Worm (Caenorhabditis elegans) whole organism, late embryonic: Measurements from ENCODE around the gene T24A6.17.
"Not testable (repeated sequence)": the region's sequence is repeated elsewhere in the genome, so short reads cannot be mapped to it uniquely, and the experiment has no call there.

Experiments
- K09A11.1 ChIP-seq: sonication (generic microtip); optimal IDR thresholded peaks from 2 replicates; lab custom pipeline; 2017; ENCODE audit warnings: antibody characterized with exemption, mild to moderate bottlenecking, missing genetic modification characterization, missing compliant biosample characterization; ENCODE audit not compliant: insufficient read depth
- ceh-14 ChIP-seq: sonication (generic microtip); optimal IDR thresholded peaks from 2 replicates; lab custom pipeline; 2016; ENCODE audit warnings: missing genotype, missing genetic modification characterization, missing compliant biosample characterization
- ceh-18 ChIP-seq: sonication (generic microtip); optimal IDR thresholded peaks from 2 replicates; lab custom pipeline; 2016; ENCODE audit warnings: missing genetic modification characterization, missing compliant biosample characterization
- ceh-34 ChIP-seq: sonication (generic microtip); optimal IDR thresholded peaks from 2 replicates; lab custom pipeline; 2016; ENCODE audit warnings: mild to moderate bottlenecking, missing genetic modification characterization, missing compliant biosample characterization
- ceh-6 ChIP-seq: fragments of 200-800 bp; sonication (Bioruptor generic); optimal IDR thresholded peaks from 2 replicates; lab custom pipeline; 2018; ENCODE audit warnings: mild to moderate bottlenecking, missing genetic modification characterization, missing compliant biosample characterization
- dve-1 ChIP-seq: sonication (generic microtip); optimal IDR thresholded peaks from 2 replicates; lab custom pipeline; 2017; ENCODE audit warnings: antibody characterized with exemption, mild to moderate bottlenecking, missing genetic modification characterization, missing compliant biosample characterization
- elt-2 ChIP-seq: sonication (generic microtip); optimal IDR thresholded peaks from 2 replicates; lab custom pipeline; 2016; ENCODE audit warnings: missing genetic modification reagents, missing genetic modification characterization, missing compliant biosample characterization
- elt-4 ChIP-seq: sonication (generic microtip); optimal IDR thresholded peaks from 2 replicates; lab custom pipeline; 2016; ENCODE audit warnings: missing genetic modification characterization, missing compliant biosample characterization
- ets-4 ChIP-seq: sonication (generic microtip); optimal IDR thresholded peaks from 2 replicates; lab custom pipeline; 2016; ENCODE audit warnings: missing genetic modification characterization, missing compliant biosample characterization
- eyg-1 ChIP-seq: sonication (generic microtip); optimal IDR thresholded peaks from 2 replicates; lab custom pipeline; 2016; ENCODE audit warnings: missing genotype, missing genetic modification characterization, missing compliant biosample characterization
- fax-1 ChIP-seq: sonication (generic microtip); optimal IDR thresholded peaks from 2 replicates; lab custom pipeline; 2016; ENCODE audit warnings: missing genotype, missing genetic modification characterization, missing compliant biosample characterization
- hlh-15 ChIP-seq: sonication (generic microtip); optimal IDR thresholded peaks from 2 replicates; lab custom pipeline; 2016; ENCODE audit warnings: missing genetic modification characterization, missing compliant biosample characterization
- hlh-30 ChIP-seq: sonication (generic microtip); optimal IDR thresholded peaks from 2 replicates; lab custom pipeline; 2017; ENCODE audit warnings: antibody characterized with exemption, missing genetic modification characterization, missing compliant biosample characterization; ENCODE audit not compliant: insufficient read depth
- madf-2 ChIP-seq: sonication (generic microtip); optimal IDR thresholded peaks from 2 replicates; lab custom pipeline; 2017; ENCODE audit warnings: missing genetic modification characterization, missing compliant biosample characterization
- nfya-1 ChIP-seq: sonication (generic microtip); optimal IDR thresholded peaks from 2 replicates; lab custom pipeline; 2017; ENCODE audit warnings: missing genetic modification characterization, mild to moderate bottlenecking, missing compliant biosample characterization, antibody characterized with exemption, moderate library complexity
- nhr-11 ChIP-seq: fragments of 150-350 bp; optimal IDR thresholded peaks from 2 replicates; lab custom pipeline; 2014; ENCODE audit warnings: missing biosample characterization, missing genetic modification characterization
- npax-4 ChIP-seq: sonication (generic microtip); optimal IDR thresholded peaks from 2 replicates; lab custom pipeline; 2016; ENCODE audit warnings: missing genetic modification characterization, missing compliant biosample characterization
- odd-2 ChIP-seq: sonication (generic microtip); optimal IDR thresholded peaks from 2 replicates; lab custom pipeline; 2017; ENCODE audit warnings: antibody characterized with exemption, mild to moderate bottlenecking, missing genetic modification characterization, missing compliant biosample characterization
- pag-3 ChIP-seq: sonication (generic microtip); optimal IDR thresholded peaks from 2 replicates; lab custom pipeline; 2016; ENCODE audit warnings: missing compliant biosample characterization, missing genetic modification characterization, borderline replicate concordance
- pat-9 ChIP-seq: fragments of 200-800 bp; sonication (Bioruptor generic); optimal IDR thresholded peaks from 2 replicates; lab custom pipeline; 2018; ENCODE audit warnings: mild to moderate bottlenecking, missing genetic modification characterization, moderate library complexity, missing compliant biosample characterization
- pha-2 ChIP-seq: sonication (generic microtip); optimal IDR thresholded peaks from 2 replicates; lab custom pipeline; 2017; ENCODE audit warnings: mild to moderate bottlenecking, missing genetic modification characterization, missing compliant biosample characterization
- pqm-1 ChIP-seq: sonication (generic microtip); optimal IDR thresholded peaks from 2 replicates; lab custom pipeline; 2016; ENCODE audit warnings: missing genetic modification characterization, missing compliant biosample characterization
- ref-2 ChIP-seq: sonication (generic microtip); optimal IDR thresholded peaks from 2 replicates; lab custom pipeline; 2016; ENCODE audit warnings: missing genetic modification characterization, missing compliant biosample characterization
- sdc-2 ChIP-seq: sonication (generic microtip); optimal IDR thresholded peaks from 2 replicates; lab custom pipeline; 2016; ENCODE audit warnings: missing genotype, missing genetic modification characterization, missing compliant biosample characterization
- sox-2 ChIP-seq: fragments of 200-800 bp; sonication (Bioruptor generic); IDR thresholded peaks from 2 replicates; pipeline ENCODE4 v1.3.6; 2022; ENCODE audit warnings: missing genetic modification reagents, missing genetic modification characterization, missing compliant biosample characterization
- syd-9 ChIP-seq: sonication (generic microtip); optimal IDR thresholded peaks from 2 replicates; lab custom pipeline; 2016; ENCODE audit warnings: mild to moderate bottlenecking, missing genetic modification characterization, moderate library complexity, missing compliant biosample characterization
- tbx-7 ChIP-seq: sonication (generic microtip); optimal IDR thresholded peaks from 2 replicates; lab custom pipeline; 2016; ENCODE audit warnings: missing genotype, missing genetic modification characterization, missing compliant biosample characterization
- unc-3 ChIP-seq, 2 experiments: fragments of 200-800 bp in 1 of 2; sonication (Bioruptor generic) in 1 of 2; sonication (generic microtip) in 1 of 2; conservative IDR thresholded peaks in 1 of 2; optimal IDR thresholded peaks in 1 of 2; 2 replicates each; pipeline versions ENCODE4 v1.3.6 to Lab custom; 2016 to 2022; ENCODE audit warnings: missing compliant biosample characterization in 2 of 2, missing genetic modification characterization in 2 of 2, missing genetic modification reagents in 1 of 2
- unc-42 ChIP-seq: sonication (generic microtip); optimal IDR thresholded peaks from 2 replicates; lab custom pipeline; 2016; ENCODE audit warnings: missing genotype, missing genetic modification characterization, missing compliant biosample characterization
- unc-55 ChIP-seq: sonication (generic microtip); optimal IDR thresholded peaks from 2 replicates; lab custom pipeline; 2017; ENCODE audit warnings: missing biosample characterization, missing genetic modification reagents, missing genetic modification characterization

The T24A6.17 gene

ce11 chrV:3580385-3580784, 16.1 kb upstream of the T24A6.17 start:
- peak; percentile 88 for TF ChIP-seq elt-2 (tag; lab: Kevin White, UChicago)
- TF ChIP-seq ets-4 (tag; lab: Kevin White, UChicago): no peak

DNA sequence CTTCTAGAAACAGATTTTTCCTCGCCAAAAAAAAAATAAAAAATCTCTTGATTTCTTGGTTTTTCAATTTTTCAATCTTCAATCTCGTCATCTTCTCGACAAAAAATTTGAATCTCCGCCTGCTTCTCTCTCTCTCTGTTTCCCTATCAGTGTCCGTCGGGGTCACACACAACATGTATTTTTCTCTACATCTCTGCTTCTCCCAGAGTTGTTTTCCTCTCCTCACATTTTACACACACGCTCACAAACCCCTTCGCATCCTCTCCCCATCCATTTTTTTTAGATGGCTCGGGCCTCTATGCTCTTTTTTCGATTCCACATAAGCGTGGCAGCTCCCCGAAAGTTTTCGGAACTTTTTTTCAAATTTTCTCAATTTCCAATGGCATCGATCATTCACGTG, 15.6 kb upstream of the T24A6.17 start:
- peak; percentile 41 for TF ChIP-seq ceh-18 (tag; lab: Kevin White, UChicago)
- TF ChIP-seq nfya-1 (tag; lab: Kevin White, UChicago): peak; percentile 9
- no peak for TF ChIP-seq hlh-15
- TF ChIP-seq K09A11.1 (tag; lab: Kevin White, UChicago): no peak
- no peak for TF ChIP-seq pat-9 (tag; lab: Kevin White, UChicago)
- TF ChIP-seq npax-4: no peak
- peak; percentile 2 for TF ChIP-seq unc-55 (GFP tag; lab: Kevin White, UChicago)
- no peak for TF ChIP-seq ceh-34

ce11 chrV:3579248-3579647, 15.0 kb upstream of the T24A6.17 start:
- TF ChIP-seq ref-2 (tag; lab: Kevin White, UChicago) (no peak), odd-2 (tag; lab: Kevin White, UChicago) (no peak), pqm-1 (tag; lab: Kevin White, UChicago) (no peak), ceh-14 (tag; lab: Kevin White, UChicago) (no peak), eyg-1 (tag; lab: Kevin White, UChicago) (no peak), ceh-6 (GFP tag; lab: Kevin White, UChicago) (no peak)

ce11 chrV:3578813-3579212, 14.6 kb upstream of the T24A6.17 start, which contains the start of gene pygl-1:
TSS of gene pygl-1 (plus strand) at chrV:3579023.
- TF ChIP-seq unc-3 (GFP tag; conservative IDR thresholded peaks at IDR 0.05; lab: Robert Waterston, UW) (no peak), unc-3 (tag; optimal IDR thresholded peaks at IDR 0.05; lab: Kevin White, UChicago) (no peak), madf-2 (no peak), dve-1 (tag; lab: Kevin White, UChicago) (no peak)
- TF ChIP-seq, all 69 proteins: peak for 0

ce11 chrV:3575759-3576158, 11.5 kb upstream of the T24A6.17 start, which contains the start of gene grl-27:
TSS of gene grl-27 (minus strand) at chrV:3575859.
- TF ChIP-seq madf-2 (no peak), K09A11.1 (tag; lab: Kevin White, UChicago) (no peak), fax-1 (no peak), tbx-7 (tag; lab: Kevin White, UChicago) (no peak), odd-2 (tag; lab: Kevin White, UChicago) (no peak), pha-2 (tag; lab: Kevin White, UChicago) (no peak), hlh-30 (tag; lab: Kevin White, UChicago) (no peak), pag-3 (tag; lab: Kevin White, UChicago) (no peak), nfya-1 (tag; lab: Kevin White, UChicago) (no peak), ceh-14 (tag; lab: Kevin White, UChicago) (no peak), nhr-11 (tag; lab: Kevin White, UChicago) (no peak), pqm-1 (tag; lab: Kevin White, UChicago) (no peak), sdc-2 (no peak), ceh-18 (tag; lab: Kevin White, UChicago) (no peak), elt-4 (tag; lab: Kevin White, UChicago) (no peak), pat-9 (tag; lab: Kevin White, UChicago) (no peak), sox-2 (GFP tag; lab: Robert Waterston, UW) (no peak)

- not testable (repeated sequence) for TF ChIP-seq unc-42 (tag; lab: Kevin White, UChicago); syd-9; pqm-1 (tag; lab: Kevin White, UChicago)
Observed at ce11 chrV:3572408-3572807, 8.2 kb upstream of the T24A6.17 start, which contains the start of gene F40C5.1. TSS of gene F40C5.1 (plus strand) at chrV:3572708.
